Worm (Caenorhabditis elegans) whole organism, late embryonic: ENCODE data around the gene unc-103.

Source experiments
- ceh-18 ChIP-seq: sonication (generic microtip); optimal IDR thresholded peaks from 2 replicates; lab custom pipeline; 2016; ENCODE audit warnings: missing genetic modification characterization, missing compliant biosample characterization
- ceh-45 ChIP-seq: fragments of 200-800 bp; sonication (Bioruptor generic); IDR thresholded peaks from 2 replicates; pipeline ENCODE4 v1.3.6; 2022; ENCODE audit warnings: missing genetic modification reagents, missing genetic modification characterization, missing compliant biosample characterization
- ceh-48 ChIP-seq: sonication (generic microtip); optimal IDR thresholded peaks from 2 replicates; lab custom pipeline; 2016; ENCODE audit warnings: missing genetic modification characterization, inconsistent platforms, missing compliant biosample characterization
- elt-4 ChIP-seq: sonication (generic microtip); optimal IDR thresholded peaks from 2 replicates; lab custom pipeline; 2016; ENCODE audit warnings: missing genetic modification characterization, missing compliant biosample characterization
- fkh-6 ChIP-seq: sonication (generic microtip); optimal IDR thresholded peaks from 2 replicates; lab custom pipeline; 2016; ENCODE audit warnings: missing genetic modification characterization, missing compliant biosample characterization
- nhr-11 ChIP-seq: fragments of 150-350 bp; optimal IDR thresholded peaks from 2 replicates; lab custom pipeline; 2014; ENCODE audit warnings: missing biosample characterization, missing genetic modification characterization
- pat-9 ChIP-seq: fragments of 200-800 bp; sonication (Bioruptor generic); optimal IDR thresholded peaks from 2 replicates; lab custom pipeline; 2018; ENCODE audit warnings: mild to moderate bottlenecking, missing genetic modification characterization, moderate library complexity, missing compliant biosample characterization
- pqm-1 ChIP-seq: sonication (generic microtip); optimal IDR thresholded peaks from 2 replicates; lab custom pipeline; 2016; ENCODE audit warnings: missing genetic modification characterization, missing compliant biosample characterization
- sox-2 ChIP-seq: fragments of 200-800 bp; sonication (Bioruptor generic); IDR thresholded peaks from 2 replicates; pipeline ENCODE4 v1.3.6; 2022; ENCODE audit warnings: missing genetic modification reagents, missing genetic modification characterization, missing compliant biosample characterization
- syd-9 ChIP-seq: sonication (generic microtip); optimal IDR thresholded peaks from 2 replicates; lab custom pipeline; 2016; ENCODE audit warnings: mild to moderate bottlenecking, missing genetic modification characterization, moderate library complexity, missing compliant biosample characterization
- tbx-7 ChIP-seq: sonication (generic microtip); optimal IDR thresholded peaks from 2 replicates; lab custom pipeline; 2016; ENCODE audit warnings: missing genotype, missing genetic modification characterization, missing compliant biosample characterization
- unc-55 ChIP-seq: sonication (generic microtip); optimal IDR thresholded peaks from 2 replicates; lab custom pipeline; 2017; ENCODE audit warnings: missing biosample characterization, missing genetic modification reagents, missing genetic modification characterization

DNA sequence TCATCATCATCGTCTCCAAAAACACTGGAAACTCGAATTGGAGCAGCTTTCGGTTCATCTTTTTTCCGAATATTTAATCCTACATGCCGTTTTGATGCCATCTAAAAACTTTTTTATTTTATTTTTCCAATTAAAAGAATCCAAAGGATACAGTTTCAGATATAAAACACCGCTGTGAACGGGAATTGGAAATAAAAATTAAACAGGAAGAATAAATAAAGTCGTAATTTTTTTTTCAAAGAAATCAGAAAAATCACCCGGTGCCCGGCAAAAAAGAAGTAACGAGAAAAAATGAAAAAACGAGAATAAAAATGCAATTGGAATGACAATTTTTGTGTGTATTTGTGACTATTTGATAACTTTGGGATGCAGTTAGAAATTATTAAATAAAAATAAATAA, 53.5 kb downstream of the unc-103 start, which contains the start of gene ccdc-55:
- TF ChIP-seq unc-55 (GFP tag; lab: Kevin White, UChicago) = no peak
- TF ChIP-seq syd-9 (tag; lab: Kevin White, UChicago) = no peak
- TF ChIP-seq pqm-1 (tag; lab: Kevin White, UChicago) = no peak
- no peak for TF ChIP-seq nhr-11
- no peak for TF ChIP-seq elt-4 (tag; lab: Kevin White, UChicago)
- TF ChIP-seq sox-2 (GFP tag; lab: Robert Waterston, UW) = no peak
- no peak for TF ChIP-seq ceh-48
- no peak for TF ChIP-seq fkh-6 (tag; lab: Kevin White, UChicago)
- TF ChIP-seq tbx-7 = no peak
- no peak for TF ChIP-seq pat-9 (tag; lab: Kevin White, UChicago)
- TF ChIP-seq ceh-18 (tag; lab: Kevin White, UChicago) = no peak
- TF ChIP-seq ceh-45 = no peak
